Worm (Caenorhabditis elegans): ENCODE measurements around the gene F59B2.15.
A peak's percentile ranks its signal among the peaks of the same experiment; 100 is the strongest.

The F59B2.15 gene

ce11 chrIII:9012309-9012708, 9.9 kb upstream of the F59B2.15 start, which contains the start of gene F59B2.9:
TSS of gene F59B2.9 (minus strand) at chrIII:9012409.
- TF ChIP-seq zfh-2 (GFP tag; conservative IDR thresholded peaks at IDR 0.05), result no peak
- TF ChIP-seq nhr-27 (tag; optimal IDR thresholded peaks at IDR 0.05), result no peak
- TF ChIP-seq somi-1 (GFP tag; optimal IDR thresholded peaks at IDR 0.05), result no peak
- TF ChIP-seq hrde-1 (tag; optimal IDR thresholded peaks at IDR 0.05; ENCODE audit: borderline replicate concordance), result no peak
- TF ChIP-seq attf-3 (GFP tag; conservative IDR thresholded peaks at IDR 0.05), result no peak
- no peak for TF ChIP-seq sdz-38 (tag; optimal IDR thresholded peaks at IDR 0.05)
- TF ChIP-seq Y53G8AR.9 (GFP tag; conservative IDR thresholded peaks at IDR 0.05), result no peak
- TF ChIP-seq unc-62 (GFP tag; optimal IDR thresholded peaks at IDR 0.05), result no peak
- TF ChIP-seq bed-2 (GFP tag; IDR thresholded peaks at IDR 0.05), result no peak
- no peak for TF ChIP-seq hlh-26 (GFP tag; conservative IDR thresholded peaks at IDR 0.05)
- no peak for TF ChIP-seq akir-1 (GFP tag; optimal IDR thresholded peaks at IDR 0.05)
- TF ChIP-seq mcd-1 (GFP tag; IDR thresholded peaks at IDR 0.05), result no peak

DNA sequence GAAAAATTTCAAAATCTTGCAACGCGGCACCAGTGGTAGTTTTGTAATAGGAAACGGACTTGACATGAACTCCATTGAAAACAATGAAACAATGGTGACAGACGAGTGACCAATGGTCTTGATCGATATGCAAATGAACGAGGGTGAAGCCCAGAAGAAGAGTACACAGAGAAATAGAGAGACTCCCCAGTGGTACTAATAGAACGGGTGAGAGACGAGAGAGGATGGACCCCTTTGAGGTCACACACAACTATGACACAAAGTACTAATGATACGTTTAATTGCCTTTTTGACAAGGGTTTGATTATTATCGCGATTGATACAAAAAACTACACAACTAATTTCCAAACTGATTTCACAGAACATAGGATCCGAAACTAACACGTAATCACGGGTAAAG, 7.6 kb upstream of the F59B2.15 start, which contains the start of gene F59B2.8:
F59B2.8 (minus strand) TSS at position 151 of the 400 bp plus-strand sequence.
- no peak for TF ChIP-seq madf-3 (GFP tag; IDR thresholded peaks at IDR 0.05)
- no peak for TF ChIP-seq repo-1 (tag; optimal IDR thresholded peaks at IDR 0.05)
- no peak for TF ChIP-seq sea-2 (GFP tag; IDR thresholded peaks at IDR 0.05)
- no peak for TF ChIP-seq F52B5.7 (tag; optimal IDR thresholded peaks at IDR 0.05)
- TF ChIP-seq lsy-27 (tag; optimal IDR thresholded peaks at IDR 0.05; ENCODE audit: borderline replicate concordance, insufficient read depth), result no peak
- no peak for TF ChIP-seq ceh-58 (GFP tag; IDR thresholded peaks at IDR 0.05)
- TF ChIP-seq nhr-80 (tag; optimal IDR thresholded peaks at IDR 0.05), result no peak

DNA sequence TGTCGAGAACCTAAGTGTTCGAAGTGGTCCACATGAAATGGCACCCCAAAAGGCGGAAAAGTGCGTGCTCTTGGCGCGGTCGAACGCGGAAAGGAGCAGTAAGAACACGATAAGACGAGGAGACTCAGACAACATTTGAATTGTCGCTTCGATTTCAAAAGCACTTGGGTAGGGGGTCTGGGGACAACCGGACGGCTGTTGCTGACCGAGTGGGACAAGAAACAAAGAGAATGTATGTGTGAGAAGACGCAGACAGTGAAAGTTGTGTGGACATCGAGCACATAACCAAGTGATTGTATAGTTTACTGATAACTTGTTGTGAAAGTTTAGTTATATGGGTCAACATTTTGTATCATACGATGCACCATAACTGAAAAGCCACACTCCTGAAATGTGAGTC, 4.7 kb upstream of the F59B2.15 start:
- peak; percentile 29 for TF ChIP-seq attf-5 (GFP tag; optimal IDR thresholded peaks at IDR 0.05)
- TF ChIP-seq C17E4.6 (GFP tag; IDR thresholded peaks at IDR 0.05), result no peak
- no peak for TF ChIP-seq let-607 (tag; optimal IDR thresholded peaks at IDR 0.05)
- peak; percentile 78 for TF ChIP-seq nhr-80 (tag; optimal IDR thresholded peaks at IDR 0.05)
- TF ChIP-seq cebp-1 (GFP tag; IDR thresholded peaks at IDR 0.05), result peak; percentile 46; the same call in 1 of the 2 replicates
- no peak for TF ChIP-seq cebp-1 (tag; optimal IDR thresholded peaks at IDR 0.05)

DNA sequence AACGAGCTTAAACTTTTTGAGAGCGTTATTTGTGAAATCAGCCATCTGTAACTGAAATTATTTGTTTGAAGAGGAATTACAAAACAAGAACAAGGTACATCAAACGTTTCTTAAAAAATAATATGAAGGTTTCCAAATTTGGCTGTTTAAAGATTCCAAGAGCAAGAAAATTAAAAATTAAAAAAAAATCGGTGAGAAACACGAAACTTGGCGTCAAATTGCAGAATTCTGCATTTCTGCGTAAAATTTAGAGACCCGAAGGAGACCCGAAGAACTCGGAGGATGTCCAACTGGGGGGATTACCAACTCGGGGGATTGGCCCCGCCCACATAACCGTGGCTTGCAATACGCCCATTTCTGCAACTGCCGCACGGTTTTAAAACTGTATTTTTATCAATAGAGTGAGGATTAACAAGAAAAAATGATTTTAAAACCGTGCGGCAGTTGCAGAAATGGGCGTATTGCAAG, 3.5 kb upstream of the F59B2.15 start, which contains the start of gene rab-6.1:
rab-6.1 (minus strand) TSS at position 51 of the 468 bp plus-strand sequence.
- TF ChIP-seq bed-1 (GFP tag; IDR thresholded peaks at IDR 0.05) (0 out of 2 replicates have a peak, but pooled peaks have one; percentile 24), ceh-100 (GFP tag; IDR thresholded peaks at IDR 0.05) (peak; percentile 65), D2030.7 (GFP tag; IDR thresholded peaks at IDR 0.05) (peak; percentile 56)

- TF ChIP-seq bed-1 (GFP tag; IDR thresholded peaks at IDR 0.05) (no peak), Y53G8AR.9 (GFP tag; conservative IDR thresholded peaks at IDR 0.05) (0 out of 2 replicates have a peak, but pooled peaks have one; percentile 47), die-1 (tag; optimal IDR thresholded peaks at IDR 0.05) (peak; percentile 12), dox-1 (GFP tag; IDR thresholded peaks at IDR 0.05) (no peak), Y95B8A.8 (GFP tag; IDR thresholded peaks at IDR 0.05) (peak; percentile 74; the same call in 1 of the 2 replicates), nhr-90 (tag; optimal IDR thresholded peaks at IDR 0.05) (no peak), attf-5 (GFP tag; optimal IDR thresholded peaks at IDR 0.05) (no peak), B0035.1 (tag; optimal IDR thresholded peaks at IDR 0.05) (no peak), tbx-9 (tag; optimal IDR thresholded peaks at IDR 0.05; ENCODE audit: borderline replicate concordance) (no peak), ama-1 (optimal IDR thresholded peaks at IDR 0.05) (no peak), ama-1 (GFP tag; optimal IDR thresholded peaks at IDR 0.05) (peak in 1 of 2 experiments; percentile 44), ccch-3 (GFP tag; optimal IDR thresholded peaks at IDR 0.05) (no peak), F49E8.2 (tag; optimal IDR thresholded peaks at IDR 0.05; ENCODE audit: insufficient read depth) (peak; percentile 23), hmg-1.2 (GFP tag; IDR thresholded peaks at IDR 0.05) (peak; percentile 26; the same call in 1 of the 2 replicates), F55B11.4 (tag; optimal IDR thresholded peaks at IDR 0.05; ENCODE audit: borderline replicate concordance, insufficient read depth) (no peak), madf-6 (GFP tag; IDR thresholded peaks at IDR 0.05) (no peak; the same call in 1 of the 2 replicates), ceh-100 (GFP tag; IDR thresholded peaks at IDR 0.05) (no peak), F52B5.7 (tag; optimal IDR thresholded peaks at IDR 0.05) (peak; percentile 9), dpff-1 (tag; optimal IDR thresholded peaks at IDR 0.05) (no peak), B0336.3 (GFP tag; IDR thresholded peaks at IDR 0.05) (peak; percentile 59; the same call in 1 of the 2 replicates)
Measured at ce11 chrIII:9004658-9005057, 2.2 kb upstream of the F59B2.15 start.

All from whole organism, young adult.